Fruit fly (Drosophila melanogaster): Measurements from ENCODE around the gene CG13482.

Gene CG13482

DNA sequence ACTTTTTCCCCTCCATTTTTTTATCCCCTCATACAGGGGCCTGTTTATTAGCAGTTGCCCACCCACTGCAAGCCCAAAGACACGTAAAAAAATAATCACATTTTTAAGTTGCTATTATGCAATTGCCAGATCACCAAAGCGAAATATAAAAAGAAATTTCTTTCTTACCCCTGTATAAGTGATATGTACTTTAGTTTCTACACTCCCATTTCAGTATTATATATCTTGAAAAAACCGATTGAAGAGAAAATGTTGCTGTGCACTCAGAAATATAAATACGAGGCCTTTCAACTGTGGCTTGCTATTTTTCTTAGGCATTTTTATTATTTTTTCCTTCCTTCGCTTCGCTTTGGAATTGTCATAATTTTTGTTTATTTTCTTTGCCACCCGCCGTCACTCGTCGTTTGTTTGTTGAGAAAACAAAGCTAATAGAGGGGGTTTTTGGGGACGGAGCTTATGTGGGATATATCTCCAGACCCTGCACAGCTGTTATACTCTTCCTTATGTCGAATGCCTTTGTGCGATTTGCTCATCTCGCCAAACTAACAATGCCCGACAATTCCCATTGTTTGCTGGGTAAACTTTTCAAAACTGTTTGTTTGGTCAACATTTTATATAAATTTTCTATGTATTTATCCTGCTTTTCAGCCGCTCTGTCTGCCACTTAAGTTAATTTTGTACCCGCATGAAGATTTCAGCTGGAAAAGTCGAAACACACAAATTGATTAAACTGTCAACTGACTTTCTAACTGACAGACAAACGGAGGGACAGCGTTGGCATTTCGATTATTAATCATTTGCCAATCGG is 25.3 kb downstream of the CG13482 start:
- no peak for TF ChIP-seq psq (GFP tag; optimal IDR thresholded peaks at IDR 0.05)
- TF ChIP-seq Rel (GFP tag; optimal IDR thresholded peaks at IDR 0.05), result no peak
- peak; percentile 2 for TF ChIP-seq Rel (tag; optimal IDR thresholded peaks at IDR 0.05)
- TF ChIP-seq OdsH (GFP tag; optimal IDR thresholded peaks at IDR 0.05), result no peak
- no peak for TF ChIP-seq foxo (GFP tag; optimal IDR thresholded peaks at IDR 0.05)
- TF ChIP-seq jim (GFP tag; optimal IDR thresholded peaks at IDR 0.05), result no peak

DNA sequence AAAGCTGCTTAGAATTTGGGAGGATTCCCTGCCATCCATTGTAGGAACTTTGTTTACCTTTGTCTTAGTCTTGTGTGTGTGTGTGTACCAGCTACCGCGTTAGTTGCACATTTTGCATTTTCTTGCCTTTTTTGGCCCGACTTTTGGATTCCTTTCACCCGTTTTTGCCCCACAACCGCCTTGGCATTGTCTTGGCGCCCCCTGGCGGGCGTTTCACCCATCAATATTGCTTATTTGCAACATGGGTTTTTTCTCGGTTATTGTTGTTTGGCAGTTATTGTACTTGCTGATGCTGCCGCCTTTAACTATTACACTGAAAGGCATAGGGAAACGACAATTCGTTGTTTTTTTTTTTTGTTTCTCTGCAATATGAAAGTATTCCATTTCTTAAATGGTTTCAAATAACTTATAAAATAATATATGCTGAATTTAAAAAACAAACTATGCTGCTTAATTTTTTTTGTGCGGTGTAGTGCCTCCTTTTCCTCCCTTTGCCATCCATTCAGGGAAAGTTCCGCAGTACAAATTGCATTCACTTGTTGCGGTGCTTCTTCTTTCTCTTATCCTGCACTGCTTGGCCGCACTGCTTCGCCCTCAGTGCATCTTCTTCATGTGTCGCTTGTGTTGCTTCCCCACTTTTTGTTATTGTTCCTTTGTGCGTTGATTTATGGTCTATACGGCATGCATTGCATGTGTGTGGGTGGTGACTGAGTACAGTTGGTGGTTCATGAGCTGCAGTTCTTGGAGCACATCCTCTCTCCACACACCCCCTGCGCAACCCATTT is 27.6 kb downstream of the CG13482 start:
- TF ChIP-seq Hnf4 (GFP tag; optimal IDR thresholded peaks at IDR 0.05), result no peak
- no peak for TF ChIP-seq Myc (optimal IDR thresholded peaks at IDR 0.05)
- TF ChIP-seq sv (GFP tag; optimal IDR thresholded peaks at IDR 0.05), result no peak
- TF ChIP-seq psq (GFP tag; optimal IDR thresholded peaks at IDR 0.05), result peak; percentile 47
- TF ChIP-seq GATAd (GFP tag; optimal IDR thresholded peaks at IDR 0.05), result no peak

DNA sequence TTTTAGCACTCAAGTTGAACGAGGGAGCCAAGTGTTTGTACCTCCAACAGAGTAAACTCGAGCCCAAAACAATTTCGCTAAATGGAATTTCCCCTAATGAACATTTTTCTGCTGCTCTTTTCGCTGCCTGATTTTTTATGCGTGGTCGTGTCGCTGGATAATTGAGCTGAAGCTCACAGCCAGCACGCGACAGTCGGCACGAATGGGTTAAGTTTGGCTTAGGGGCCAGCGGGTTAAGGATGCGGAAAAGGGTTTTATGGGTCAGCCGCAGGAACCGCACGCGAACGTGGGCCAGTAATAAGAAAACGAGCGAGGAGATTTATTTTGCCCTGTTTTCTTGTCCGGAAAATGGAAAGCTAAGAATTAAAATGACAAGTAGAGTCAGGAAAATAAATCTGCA is 29.8 kb downstream of the CG13482 start:
- TF ChIP-seq pan (optimal IDR thresholded peaks at IDR 0.05), result no peak

DNA sequence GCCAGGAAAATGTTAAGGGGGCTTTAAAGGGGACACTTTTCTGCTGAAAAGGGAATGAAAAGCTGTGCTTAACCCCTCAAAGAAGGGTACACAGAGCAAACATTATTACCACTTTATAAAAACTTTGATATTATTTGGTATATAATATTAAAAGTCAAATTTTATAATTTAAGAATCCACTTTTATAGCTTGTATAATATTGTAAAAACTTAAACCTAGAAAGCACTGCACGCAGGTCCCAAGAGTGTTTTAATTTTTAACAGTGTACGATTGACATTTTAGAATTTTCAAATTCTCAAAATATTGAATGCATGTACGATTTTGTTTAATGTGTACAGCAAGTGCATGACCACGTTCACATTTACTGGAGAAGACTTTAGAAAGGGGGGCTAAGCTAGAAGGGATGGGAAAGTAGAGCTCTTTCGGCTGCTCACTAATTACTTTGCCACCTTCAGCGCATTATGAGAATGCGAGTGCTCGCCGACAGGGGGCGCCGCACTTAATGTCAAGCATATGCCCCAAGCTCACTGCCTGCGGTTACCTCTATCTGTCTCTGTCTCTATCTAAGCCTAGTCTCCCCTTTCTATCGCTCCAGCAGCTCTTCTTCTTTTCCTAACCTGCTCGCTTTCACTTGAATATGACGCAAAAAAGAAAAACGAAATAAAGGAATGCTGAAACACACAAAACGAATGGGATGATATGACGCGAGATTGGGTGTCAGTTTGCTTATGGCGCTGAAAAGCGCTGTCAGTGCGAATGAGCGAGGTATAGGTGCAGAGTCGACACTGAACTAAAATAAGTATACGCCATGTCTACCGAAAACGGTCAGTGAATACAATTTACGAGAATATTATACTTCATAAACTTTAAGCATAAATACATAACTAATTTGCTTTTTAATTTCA is 30.9 kb downstream of the CG13482 start:
- TF ChIP-seq woc (GFP tag; optimal IDR thresholded peaks at IDR 0.05) (no peak), h (GFP tag; optimal IDR thresholded peaks at IDR 0.05) (peak; percentile 0), N (GFP tag; optimal IDR thresholded peaks at IDR 0.05) (no peak)

DNA sequence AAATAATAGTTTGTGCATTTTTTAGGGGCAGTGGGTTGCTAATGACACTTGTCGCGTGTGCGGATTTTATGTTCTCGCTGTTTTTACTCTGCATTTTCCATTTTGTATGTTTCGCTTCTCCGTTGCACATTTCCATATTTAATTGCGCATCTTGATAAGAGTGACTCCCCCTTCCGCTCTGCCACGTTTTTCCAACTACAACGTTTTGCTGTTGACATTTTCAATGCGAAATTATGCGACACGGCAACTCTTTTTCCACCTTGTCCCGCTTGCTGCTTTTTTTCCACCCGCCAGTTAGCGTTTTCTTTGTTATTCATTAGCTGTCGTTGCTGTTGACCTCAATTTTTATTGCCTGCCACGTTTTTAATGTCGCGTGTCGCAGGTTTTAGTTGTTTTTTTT is 32.9 kb downstream of the CG13482 start:
- no peak for TF ChIP-seq usp (GFP tag; optimal IDR thresholded peaks at IDR 0.05)
- no peak for TF ChIP-seq Rel (GFP tag; optimal IDR thresholded peaks at IDR 0.05)
- no peak for TF ChIP-seq Rel (tag; optimal IDR thresholded peaks at IDR 0.05)
- TF ChIP-seq dsf (GFP tag; optimal IDR thresholded peaks at IDR 0.05; ENCODE audit: borderline replicate concordance), result no peak
- no peak for TF ChIP-seq dl (GFP tag; optimal IDR thresholded peaks at IDR 0.05; ENCODE audit: insufficient read depth in 1 of 2, partially characterized antibody in 2 of 2)
- no peak for TF ChIP-seq Hnf4 (GFP tag; optimal IDR thresholded peaks at IDR 0.05)
- no peak for TF ChIP-seq CG9705 (GFP tag; optimal IDR thresholded peaks at IDR 0.05)
- TF ChIP-seq jim (GFP tag; optimal IDR thresholded peaks at IDR 0.05), result no peak
- no peak for TF ChIP-seq Jra (GFP tag; optimal IDR thresholded peaks at IDR 0.05)
- TF ChIP-seq HLH106 (tag; optimal IDR thresholded peaks at IDR 0.05), result no peak
- TF ChIP-seq Hr78 (GFP tag; optimal IDR thresholded peaks at IDR 0.05), result no peak
- TF ChIP-seq CG32264 (GFP tag; optimal IDR thresholded peaks at IDR 0.05), result no peak
- TF ChIP-seq rgr (GFP tag; optimal IDR thresholded peaks at IDR 0.05), result no peak
- no peak for TF ChIP-seq sv (GFP tag; optimal IDR thresholded peaks at IDR 0.05)
- TF ChIP-seq h (GFP tag; optimal IDR thresholded peaks at IDR 0.05), result no peak
- no peak for TF ChIP-seq Hr83 (GFP tag; optimal IDR thresholded peaks at IDR 0.05; ENCODE audit: poor library complexity, severe bottlenecking)

DNA sequence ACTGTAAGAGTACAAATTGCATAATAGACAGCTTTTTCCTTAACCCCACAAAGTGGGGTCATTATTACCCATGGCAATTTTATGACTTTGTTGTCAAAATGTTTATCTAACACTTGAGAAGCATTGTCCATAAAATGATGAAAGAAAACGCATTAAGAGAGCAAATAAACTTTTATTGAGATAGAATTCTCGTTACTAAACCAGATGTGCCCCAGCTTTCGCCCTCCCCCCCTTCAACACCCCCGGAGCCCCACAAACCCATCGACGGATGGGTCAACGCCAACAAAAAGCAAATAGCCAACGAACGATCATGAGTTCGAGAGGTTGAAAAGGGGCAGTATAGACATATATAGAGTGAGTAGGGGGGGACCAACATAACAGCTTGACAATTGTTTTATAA is 33.5 kb downstream of the CG13482 start:
- no peak for TF ChIP-seq sv (GFP tag; optimal IDR thresholded peaks at IDR 0.05)
- TF ChIP-seq dl (GFP tag; optimal IDR thresholded peaks at IDR 0.05; ENCODE audit: insufficient read depth in 1 of 2, partially characterized antibody in 2 of 2), result no peak
- no peak for TF ChIP-seq brk (GFP tag; optimal IDR thresholded peaks at IDR 0.05)
- no peak for TF ChIP-seq Rel (GFP tag; optimal IDR thresholded peaks at IDR 0.05)
- no peak for TF ChIP-seq Rel (tag; optimal IDR thresholded peaks at IDR 0.05)
- no peak for TF ChIP-seq psq (GFP tag; optimal IDR thresholded peaks at IDR 0.05)
- TF ChIP-seq jim (GFP tag; optimal IDR thresholded peaks at IDR 0.05), result no peak
- no peak for TF ChIP-seq Hr78 (GFP tag; optimal IDR thresholded peaks at IDR 0.05)
- no peak for TF ChIP-seq Mio (GFP tag; optimal IDR thresholded peaks at IDR 0.05)
- TF ChIP-seq usp (GFP tag; optimal IDR thresholded peaks at IDR 0.05), result no peak
- no peak for TF ChIP-seq Hnf4 (GFP tag; optimal IDR thresholded peaks at IDR 0.05)
- no peak for TF ChIP-seq Dif (GFP tag; optimal IDR thresholded peaks at IDR 0.05; ENCODE audit: partially characterized antibody)
- no peak for TF ChIP-seq pan (optimal IDR thresholded peaks at IDR 0.05)
- TF ChIP-seq OdsH (GFP tag; optimal IDR thresholded peaks at IDR 0.05), result no peak
- TF ChIP-seq CrebA (GFP tag; optimal IDR thresholded peaks at IDR 0.05; ENCODE audit: borderline replicate concordance), result no peak

Measured in whole organism, wandering third instar larva.